Fruit fly (Drosophila melanogaster): ENCODE data around the gene wg.

- no peak for TF ChIP-seq Myc (optimal IDR thresholded peaks at IDR 0.05)
- no peak for TF ChIP-seq h (optimal IDR thresholded peaks at IDR 0.05)
- no peak for TF ChIP-seq Sin3A (optimal IDR thresholded peaks at IDR 0.05)
- no peak for TF ChIP-seq ttk (optimal IDR thresholded peaks at IDR 0.05)
- no peak for TF ChIP-seq psq (optimal IDR thresholded peaks at IDR 0.05)
- TF ChIP-seq insv (optimal IDR thresholded peaks at IDR 0.05), result no peak
Observed at dm6 chr2L:7311467-7311866, 4.5 kb downstream of the wg start.
